Fruit fly (Drosophila melanogaster): ENCODE measurements around the gene chp.
A peak's percentile ranks its signal among the peaks of the same experiment; 100 is the strongest.

Gene chp

dm6 chr3R:31215830-31216229 is 5.3 kb upstream of the chp start, which contains the start of gene CG15561 (continued):
- no peak for TF ChIP-seq Atf6 (GFP tag; IDR thresholded peaks at IDR 0.05)
- TF ChIP-seq sug (tag; optimal IDR thresholded peaks at IDR 0.05) = peak; percentile 62
- no peak for TF ChIP-seq aop (GFP tag; IDR thresholded peaks at IDR 0.05)
- peak; percentile 28 for TF ChIP-seq CoRest (tag; optimal IDR thresholded peaks at IDR 0.05)
- TF ChIP-seq bigmax (GFP tag; optimal IDR thresholded peaks at IDR 0.05) = peak; percentile 67
- TF ChIP-seq gem (tag; optimal IDR thresholded peaks at IDR 0.05) = no peak
- no peak for TF ChIP-seq CG7556 (GFP tag; optimal IDR thresholded peaks at IDR 0.05)
- TF ChIP-seq MESR4 (GFP tag; optimal IDR thresholded peaks at IDR 0.05) = peak; percentile 59
- TF ChIP-seq Dek (tag; optimal IDR thresholded peaks at IDR 0.05) = no peak
- no peak for TF ChIP-seq CG9215 (GFP tag; IDR thresholded peaks at IDR 0.05)
- no peak for TF ChIP-seq br (optimal IDR thresholded peaks at IDR 0.05)
- peak; percentile 15 for TF ChIP-seq slp2 (GFP tag; optimal IDR thresholded peaks at IDR 0.05)
- no peak for TF ChIP-seq CG11085 (GFP tag; IDR thresholded peaks at IDR 0.05)
- no peak for TF ChIP-seq twi (tag; optimal IDR thresholded peaks at IDR 0.05)
- TF ChIP-seq CG16863 (GFP tag; optimal IDR thresholded peaks at IDR 0.05) = no peak
- no peak for TF ChIP-seq chinmo (GFP tag; IDR thresholded peaks at IDR 0.05; ENCODE audit: partially characterized antibody)
- TF ChIP-seq Hr78 (GFP tag; optimal IDR thresholded peaks at IDR 0.05) = no peak
- no peak for TF ChIP-seq oc (tag; optimal IDR thresholded peaks at IDR 0.05)
- TF ChIP-seq gro (GFP tag; optimal IDR thresholded peaks at IDR 0.05) = peak; percentile 87
- TF ChIP-seq emc (GFP tag; optimal IDR thresholded peaks at IDR 0.05) = peak; percentile 22
- peak; percentile 96 for TF ChIP-seq pzg (GFP tag; optimal IDR thresholded peaks at IDR 0.05)
- TF ChIP-seq Bteb2 (GFP tag; optimal IDR thresholded peaks at IDR 0.05) = no peak
- no peak for TF ChIP-seq mld (GFP tag; IDR thresholded peaks at IDR 0.05; ENCODE audit: partially characterized antibody)
- no peak for TF ChIP-seq ken (GFP tag; IDR thresholded peaks at IDR 0.05)
- no peak for TF ChIP-seq HLH4C (GFP tag; IDR thresholded peaks at IDR 0.05; ENCODE audit: partially characterized antibody)
- TF ChIP-seq pb (GFP tag; optimal IDR thresholded peaks at IDR 0.05) = peak; percentile 48
- TF ChIP-seq CG6791 (GFP tag; IDR thresholded peaks at IDR 0.05; ENCODE audit: partially characterized antibody) = no peak
- TF ChIP-seq Rx (GFP tag; IDR thresholded peaks at IDR 0.05) = no peak
- no peak for TF ChIP-seq lab (GFP tag; optimal IDR thresholded peaks at IDR 0.05)
- peak; percentile 9 for TF ChIP-seq CG10147 (GFP tag; optimal IDR thresholded peaks at IDR 0.05)
- peak; percentile 71 for TF ChIP-seq onecut (GFP tag; IDR thresholded peaks at IDR 0.05)
- no peak; the same call in 2 of the 3 replicates for TF ChIP-seq croc (GFP tag; conservative IDR thresholded peaks at IDR 0.05)
- peak; percentile 30 for TF ChIP-seq Hsf (GFP tag; optimal IDR thresholded peaks at IDR 0.05)
- TF ChIP-seq CG17829 (tag; optimal IDR thresholded peaks at IDR 0.05) = peak; percentile 47
- no peak for TF ChIP-seq PHDP (tag; optimal IDR thresholded peaks at IDR 0.05)
- TF ChIP-seq CG8290 (GFP tag; optimal IDR thresholded peaks at IDR 0.05) = no peak
- no peak for TF ChIP-seq CG8290 (tag; optimal IDR thresholded peaks at IDR 0.05)
- no peak for TF ChIP-seq sens-2 (GFP tag; IDR thresholded peaks at IDR 0.05)
- TF ChIP-seq danr (GFP tag; IDR thresholded peaks at IDR 0.05) = no peak
- TF ChIP-seq Oli (tag; optimal IDR thresholded peaks at IDR 0.05) = no peak
- peak; percentile 40 for TF ChIP-seq CG34376 (GFP tag; optimal IDR thresholded peaks at IDR 0.05)
- no peak for TF ChIP-seq CG1832 (GFP tag; optimal IDR thresholded peaks at IDR 0.05)
- TF ChIP-seq CG7987 (GFP tag; optimal IDR thresholded peaks at IDR 0.05) = peak; percentile 84
- TF ChIP-seq Dll (GFP tag; IDR thresholded peaks at IDR 0.05; ENCODE audit: partially characterized antibody) = no peak
- TF ChIP-seq prd (optimal IDR thresholded peaks at IDR 0.05) = no peak
- TF ChIP-seq prd (GFP tag; IDR thresholded peaks at IDR 0.05) = no peak
- peak; percentile 23 for TF ChIP-seq CG2202 (tag; optimal IDR thresholded peaks at IDR 0.05)
- no peak for TF ChIP-seq B-H1 (GFP tag; IDR thresholded peaks at IDR 0.05)
- TF ChIP-seq CG8281 (tag; optimal IDR thresholded peaks at IDR 0.05) = no peak
- no peak for TF ChIP-seq pros (GFP tag; optimal IDR thresholded peaks at IDR 0.05)
- TF ChIP-seq dpn (GFP tag; optimal IDR thresholded peaks at IDR 0.05) = peak; percentile 38 to 67
- no peak for TF ChIP-seq otp (GFP tag; IDR thresholded peaks at IDR 0.05)

All from whole organism, embryonic.